Worm (Caenorhabditis elegans) whole organism, L4/young adult: ENCODE data around the gene C36A4.10.

ENCODE experiments used
- W03F9.2 ChIP-seq: fragments of 150-350 bp; optimal IDR thresholded peaks from 2 replicates; lab custom pipeline; 2014; ENCODE audit warnings: missing biosample characterization, missing genetic modification characterization
- dao-5 ChIP-seq: sonication (generic microtip); optimal IDR thresholded peaks from 2 replicates; lab custom pipeline; 2016; ENCODE audit warnings: missing genotype, missing genetic modification characterization, moderate library complexity, missing compliant biosample characterization
- him-1 ChIP-seq: sonication (generic microtip); optimal IDR thresholded peaks from 2 replicates; lab custom pipeline; 2016; ENCODE audit warnings: missing genotype, missing genetic modification reagents, missing genetic modification characterization, missing compliant biosample characterization

C36A4.10 gene

DNA sequence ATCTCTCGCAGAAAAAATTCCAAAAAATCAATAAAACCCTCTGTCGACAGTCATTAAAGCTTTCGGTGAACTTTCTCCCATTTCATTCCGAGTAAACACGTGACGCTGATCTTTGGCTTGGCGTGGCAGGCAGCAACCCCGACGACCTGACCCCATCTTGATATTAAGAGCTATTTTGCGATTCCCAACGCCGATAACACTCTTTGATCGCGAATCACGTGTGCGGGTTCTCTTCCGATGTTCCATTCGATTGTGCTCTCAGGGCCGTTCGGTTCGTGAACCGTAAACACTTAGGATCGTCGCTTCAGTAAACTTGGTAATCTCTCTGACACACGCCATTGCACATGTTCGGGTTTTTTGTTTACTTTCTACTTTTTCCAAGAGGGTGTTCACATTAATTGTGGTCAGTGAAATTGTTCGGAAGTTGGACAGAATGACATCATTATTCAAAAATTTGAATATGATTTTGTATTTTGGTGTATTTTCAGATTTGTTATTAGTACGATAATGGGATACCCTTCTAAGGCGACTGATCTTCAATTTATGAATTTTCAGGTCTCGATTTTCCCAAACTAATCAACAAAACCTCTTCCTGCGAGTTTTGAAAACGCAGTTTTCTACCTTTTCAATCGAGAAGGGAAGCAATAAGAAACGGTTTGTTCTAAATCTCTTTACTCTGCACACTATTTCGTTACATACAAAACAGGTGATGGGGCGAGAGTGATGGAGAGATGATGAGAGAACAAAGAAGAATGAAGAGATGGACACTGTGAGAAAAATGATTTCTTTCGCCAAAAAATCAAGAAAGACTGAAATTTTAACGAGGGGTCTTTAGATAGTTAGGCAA lies 33.9 kb downstream of the C36A4.10 start:
- TF ChIP-seq dao-5 (tag; lab: Kevin White, UChicago) (no peak), W03F9.2 (tag; lab: Kevin White, UChicago) (no peak), him-1 (tag; lab: Kevin White, UChicago) (no peak)

DNA sequence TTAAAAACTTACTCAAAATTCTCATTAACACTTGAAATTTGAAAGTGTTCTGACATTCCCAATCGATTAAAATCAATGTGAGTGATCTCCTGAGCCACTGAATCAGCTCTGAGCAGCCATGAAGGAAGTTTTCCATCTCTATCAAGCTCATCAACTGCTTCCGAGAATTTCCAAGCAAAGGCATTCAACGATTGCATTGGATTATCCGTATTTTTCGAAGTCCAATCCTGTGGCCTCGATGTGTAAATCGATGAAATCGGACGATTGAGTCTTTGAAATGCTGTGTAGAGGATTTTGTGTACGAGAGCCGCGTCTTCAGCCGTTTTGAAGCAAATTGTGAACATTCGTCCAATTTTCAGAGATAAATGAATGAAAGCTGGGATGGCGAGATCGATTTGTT lies 35.3 kb downstream of the C36A4.10 start:
- TF ChIP-seq dao-5 (tag; lab: Kevin White, UChicago) (no peak), him-1 (tag; lab: Kevin White, UChicago) (no peak), W03F9.2 (tag; lab: Kevin White, UChicago) (no peak)

DNA sequence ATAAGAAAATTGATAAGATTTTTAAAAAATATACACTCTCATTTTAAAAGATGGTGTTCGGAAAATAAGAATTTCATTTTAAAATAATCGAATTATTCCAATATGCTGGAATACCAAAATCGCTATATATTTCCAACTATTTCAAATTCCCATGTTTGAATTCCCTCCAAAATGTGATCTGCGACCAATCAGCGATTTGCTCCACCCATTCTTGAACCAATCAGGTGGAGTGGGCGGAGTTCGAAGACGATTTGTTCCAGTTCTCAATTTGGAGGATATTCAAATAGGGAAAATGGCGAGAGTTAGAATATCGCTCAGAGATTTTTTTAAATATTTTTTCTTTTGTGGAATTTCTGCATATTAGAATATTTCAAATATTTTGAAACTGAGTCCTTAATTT lies 40.4 kb downstream of the C36A4.10 start:
- TF ChIP-seq him-1 (tag; lab: Kevin White, UChicago) (no peak), dao-5 (tag; lab: Kevin White, UChicago) (no peak), W03F9.2 (tag; lab: Kevin White, UChicago) (no peak)

DNA sequence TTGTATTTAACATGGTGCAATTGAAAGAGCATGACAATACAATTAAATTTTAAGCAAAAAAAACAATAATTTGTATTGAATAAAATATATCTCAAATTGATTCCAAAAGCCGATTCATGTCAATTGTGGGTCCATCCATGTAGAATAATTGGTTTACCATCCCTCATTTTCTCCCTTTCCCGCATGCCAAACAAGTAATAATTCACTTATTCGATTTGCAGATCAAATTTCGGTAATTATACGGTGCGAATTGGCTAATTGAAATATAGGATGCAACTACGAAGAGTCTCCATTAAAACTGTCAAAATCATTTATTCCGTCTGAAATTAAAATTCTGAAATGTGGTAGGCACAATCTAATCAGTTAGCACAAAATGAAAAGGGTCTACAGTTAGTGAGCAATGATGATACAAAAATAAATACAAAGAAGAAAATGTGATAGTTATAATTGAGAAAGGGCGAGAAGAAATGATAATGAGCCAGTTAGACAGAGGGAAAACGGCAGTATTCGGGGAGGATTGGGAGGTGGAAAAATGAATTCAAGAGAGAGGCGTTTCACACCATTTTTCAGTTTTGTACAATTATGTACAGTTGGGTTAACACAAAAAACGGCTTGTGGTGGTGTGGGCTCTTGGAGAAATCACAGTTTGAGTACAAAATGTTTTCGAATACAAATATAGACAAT lies 41.5 kb downstream of the C36A4.10 start:
- TF ChIP-seq W03F9.2 (tag; lab: Kevin White, UChicago) (no peak), him-1 (tag; lab: Kevin White, UChicago) (no peak), dao-5 (tag; lab: Kevin White, UChicago) (no peak)

DNA sequence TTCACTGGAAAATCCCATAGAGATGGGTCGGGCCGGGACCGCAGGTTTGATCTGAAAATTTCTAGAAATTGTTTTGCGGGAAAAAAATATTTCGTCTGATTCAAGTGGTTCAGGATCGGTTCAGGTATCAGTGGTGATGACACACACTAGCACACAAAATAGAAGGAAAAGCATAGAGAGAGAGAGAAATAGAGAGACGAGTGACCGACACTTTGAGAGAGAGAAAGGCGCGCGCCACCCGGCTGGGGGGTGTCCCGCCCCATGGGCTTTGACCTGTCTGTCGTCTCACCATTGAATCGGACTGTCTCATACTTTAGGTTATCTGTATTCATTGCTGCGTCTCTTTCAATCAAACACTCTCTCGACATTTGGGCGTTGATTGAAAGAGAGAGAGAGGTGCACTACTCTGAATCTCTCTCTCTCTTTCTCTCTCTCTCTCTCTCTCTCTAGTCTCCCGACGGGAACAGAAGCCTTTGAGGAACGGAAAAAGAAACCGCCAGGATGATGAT lies 44.8 kb downstream of the C36A4.10 start, which contains the start of gene acy-3:
Gene acy-3 (minus strand): TSS at position 51 of the 509 bp plus-strand sequence.
- TF ChIP-seq W03F9.2 (tag; lab: Kevin White, UChicago) (no peak), him-1 (tag; lab: Kevin White, UChicago) (no peak), dao-5 (tag; lab: Kevin White, UChicago) (no peak)

DNA sequence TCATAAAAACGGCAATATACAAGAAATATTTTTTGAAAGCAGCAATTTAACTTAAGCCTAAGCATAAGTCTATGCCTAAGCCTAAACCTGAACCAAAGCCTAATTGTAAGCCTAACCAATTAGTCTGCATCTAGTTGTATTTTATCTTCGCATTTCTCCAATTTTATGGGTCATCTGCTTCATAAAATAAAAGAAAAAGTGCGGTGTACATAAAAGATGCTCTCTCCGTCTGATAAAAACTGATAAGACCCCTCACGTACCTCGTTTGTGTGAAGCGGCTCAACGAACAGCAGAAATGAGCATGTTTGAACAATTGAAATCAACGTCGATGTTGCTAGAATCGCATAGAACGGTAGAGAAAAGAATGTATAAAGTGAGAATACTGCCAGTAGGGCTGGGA lies 46.2 kb downstream of the C36A4.10 start:
- TF ChIP-seq him-1 (tag; lab: Kevin White, UChicago) (no peak), dao-5 (tag; lab: Kevin White, UChicago) (no peak), W03F9.2 (tag; lab: Kevin White, UChicago) (no peak)

DNA sequence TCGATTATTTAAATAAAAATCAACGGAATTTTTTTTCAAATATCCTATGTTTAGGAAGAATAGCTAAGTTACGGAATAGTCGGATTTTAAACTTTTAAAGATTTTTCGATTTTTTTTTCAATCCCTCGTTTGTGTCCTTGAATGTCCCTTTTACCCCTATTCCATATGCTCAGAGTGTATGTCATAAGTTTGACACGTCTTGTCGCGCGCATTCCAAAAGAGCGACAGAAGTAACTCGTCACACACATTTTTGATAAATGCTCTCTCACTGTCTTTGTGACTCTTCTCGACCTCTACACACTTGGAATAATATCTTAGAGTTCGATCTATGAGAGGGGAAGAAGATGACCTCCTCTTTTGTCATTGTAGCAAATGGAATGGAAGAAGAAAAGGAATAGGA lies 47.4 kb downstream of the C36A4.10 start:
- no peak for TF ChIP-seq dao-5 (tag; lab: Kevin White, UChicago)
- no peak for TF ChIP-seq W03F9.2 (tag; lab: Kevin White, UChicago)
- no peak for TF ChIP-seq him-1 (tag; lab: Kevin White, UChicago)

DNA sequence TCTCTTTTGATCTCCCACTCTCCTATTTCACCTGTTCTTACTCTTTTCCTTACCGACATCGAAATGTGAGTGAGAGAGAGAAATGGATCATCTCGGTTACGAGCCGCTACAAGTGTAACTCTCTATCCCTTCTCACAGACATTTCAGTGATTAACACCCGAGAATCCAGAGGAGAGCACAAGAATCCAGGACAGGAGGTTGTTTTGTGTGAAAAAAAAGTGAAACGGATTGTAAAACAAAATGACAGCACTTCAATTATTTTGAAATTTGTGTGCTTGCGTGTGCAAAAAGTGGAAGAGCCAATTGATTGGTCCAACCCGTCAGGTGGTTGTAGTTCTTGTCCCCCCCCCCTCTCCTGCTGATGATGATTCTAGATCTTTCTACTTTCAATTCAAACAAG lies 48.4 kb downstream of the C36A4.10 start:
- TF ChIP-seq dao-5 (tag; lab: Kevin White, UChicago) (no peak), W03F9.2 (tag; lab: Kevin White, UChicago) (no peak), him-1 (tag; lab: Kevin White, UChicago) (no peak)

DNA sequence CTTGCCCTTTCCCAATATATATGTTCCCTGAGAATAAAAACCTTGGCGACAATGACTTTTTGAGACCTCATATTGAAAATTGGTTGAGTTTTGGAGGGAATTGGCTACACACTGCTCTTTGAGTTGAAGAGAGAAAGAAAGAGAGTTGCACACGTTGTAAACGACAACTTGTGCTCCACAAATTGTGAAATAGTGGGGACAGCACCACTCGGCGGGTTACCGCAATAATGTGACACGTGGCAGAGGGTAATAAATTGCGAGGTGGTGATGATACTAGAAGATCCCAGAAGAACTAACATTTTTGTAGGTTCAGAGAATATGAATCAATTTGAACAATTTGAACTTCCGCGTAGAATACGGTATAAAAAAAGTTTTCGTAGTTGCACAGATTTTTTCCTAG lies 49.5 kb downstream of the C36A4.10 start:
- no peak for TF ChIP-seq dao-5 (tag; lab: Kevin White, UChicago)
- no peak for TF ChIP-seq W03F9.2 (tag; lab: Kevin White, UChicago)
- TF ChIP-seq him-1 (tag; lab: Kevin White, UChicago) = no peak
